Fruit fly (Drosophila melanogaster) whole organism, embryonic: ENCODE measurements around the gene CG18132.
A peak's percentile ranks its signal among the peaks of the same experiment; 100 is the strongest.

Source experiments
- Awh ChIP-seq: fragments of 200-800 bp; sonication (Bioruptor generic); IDR thresholded peaks from 2 replicates; pipeline ENCODE4, ENCODE4 v1.3.6; 2022; ENCODE audit warnings: missing biosample characterization, missing genetic modification characterization
- Bgb ChIP-seq: fragments of 200-800 bp; sonication (Bioruptor generic); IDR thresholded peaks from 2 replicates; pipeline ENCODE4 v1.3.6; 2022; ENCODE audit warnings: missing biosample characterization, missing genetic modification characterization; ENCODE audit not compliant: partially characterized antibody
- CG1024 ChIP-seq: fragments of 200-800 bp; sonication (Bioruptor generic); IDR thresholded peaks from 2 replicates; pipeline ENCODE4 v1.3.6; 2022; ENCODE audit warnings: missing biosample characterization, missing genetic modification characterization
- CG10267 ChIP-seq: fragments of 200-800 bp; sonication (Bioruptor generic); optimal IDR thresholded peaks from 2 replicates; lab custom pipeline; 2018; ENCODE audit warnings: missing biosample characterization, mild to moderate bottlenecking, missing genetic modification characterization, moderate library complexity
- CG10366 ChIP-seq: fragments of 200-800 bp; sonication (Bioruptor generic); IDR thresholded peaks from 2 replicates; pipeline ENCODE4 v1.3.6; 2022; ENCODE audit warnings: missing biosample characterization, missing genetic modification characterization
- CG11723 ChIP-seq: fragments of 200-800 bp; sonication (Bioruptor generic); optimal IDR thresholded peaks from 2 replicates; lab custom pipeline; 2017; ENCODE audit warnings: missing biosample characterization, mild to moderate bottlenecking, missing genetic modification characterization
- CG12299 ChIP-seq: fragments of 200-800 bp; sonication (Bioruptor generic); optimal IDR thresholded peaks from 2 replicates; lab custom pipeline; 2018; ENCODE audit warnings: missing biosample characterization, mild to moderate bottlenecking, missing genetic modification characterization
- CG13287 ChIP-seq: fragments of 200-800 bp; sonication (Bioruptor generic); IDR thresholded peaks from 2 replicates; pipeline ENCODE4 v1.3.6; 2022; ENCODE audit warnings: missing biosample characterization, missing genetic modification characterization; ENCODE audit not compliant: partially characterized antibody
- CG14860 ChIP-seq: fragments of 200-800 bp; sonication (Bioruptor generic); IDR thresholded peaks from 3 replicates; pipeline ENCODE4 v1.3.6; 2022; ENCODE audit warnings: missing biosample characterization, missing genetic modification characterization; ENCODE audit not compliant: partially characterized antibody
- CG15514 ChIP-seq: fragments of 200-800 bp; sonication (Bioruptor generic); optimal IDR thresholded peaks from 3 replicates; lab custom pipeline; 2017; ENCODE audit warnings: missing biosample characterization, missing genetic modification characterization, mild to moderate bottlenecking, moderate library complexity, missing genetic modification reagents
- CG16779 ChIP-seq: fragments of 200-800 bp; sonication (Bioruptor generic); IDR thresholded peaks from 2 replicates; pipeline ENCODE4 v1.3.6; 2022; ENCODE audit warnings: missing biosample characterization, missing genetic modification characterization
- CG17568 ChIP-seq: fragments of 200-800 bp; sonication (Bioruptor generic); optimal IDR thresholded peaks from 2 replicates; lab custom pipeline; 2018; ENCODE audit warnings: missing biosample characterization, mild to moderate bottlenecking, missing genetic modification characterization, moderate library complexity
- CG2875 ChIP-seq: fragments of 200-800 bp; sonication (Bioruptor generic); optimal IDR thresholded peaks from 2 replicates; lab custom pipeline; 2017; ENCODE audit warnings: missing biosample characterization, mild to moderate bottlenecking, missing genetic modification characterization, missing genetic modification reagents
- CG30020 ChIP-seq: fragments of 200-800 bp; optimal IDR thresholded peaks from 2 replicates; lab custom pipeline; 2019; ENCODE audit warnings: missing biosample characterization, mild to moderate bottlenecking, missing genetic modification characterization, moderate library complexity
- CG3407 ChIP-seq: fragments of 200-800 bp; sonication (Bioruptor generic); optimal IDR thresholded peaks from 2 replicates; lab custom pipeline; 2018; ENCODE audit warnings: missing biosample characterization, mild to moderate bottlenecking, missing genetic modification characterization
- CG34422 ChIP-seq: fragments of 200-800 bp; sonication (Bioruptor generic); IDR thresholded peaks from 3 replicates; pipeline ENCODE4 v1.3.6; 2022; ENCODE audit warnings: missing biosample characterization, missing genetic modification characterization
- CG42726 ChIP-seq: fragments of 200-800 bp; sonication (Bioruptor generic); IDR thresholded peaks from 2 replicates; pipeline ENCODE4 v1.3.6; 2022; ENCODE audit warnings: missing biosample characterization, missing genetic modification characterization; ENCODE audit not compliant: partially characterized antibody
- CG6813 ChIP-seq: fragments of 200-800 bp; sonication (Bioruptor generic); optimal IDR thresholded peaks from 2 replicates; lab custom pipeline; 2017; ENCODE audit warnings: missing biosample characterization, missing genetic modification characterization, mild to moderate bottlenecking, moderate library complexity, missing genetic modification reagents
- CG8281 ChIP-seq: fragments of 200-800 bp; sonication (Bioruptor generic); optimal IDR thresholded peaks from 2 replicates; lab custom pipeline; 2018; ENCODE audit warnings: missing biosample characterization, mild to moderate bottlenecking, missing genetic modification characterization, moderate library complexity
- Dp ChIP-seq: fragments of 200-800 bp; sonication (Bioruptor generic); optimal IDR thresholded peaks from 2 replicates; lab custom pipeline; 2018; ENCODE audit warnings: missing biosample characterization, mild to moderate bottlenecking, missing genetic modification characterization, moderate library complexity
- E2f2 ChIP-seq: fragments of 200-800 bp; sonication (Bioruptor generic); IDR thresholded peaks from 2 replicates; pipeline ENCODE4 v1.3.6; 2022; ENCODE audit warnings: missing biosample characterization, missing genetic modification characterization
- Ets97D ChIP-seq: fragments of 200-800 bp; sonication (Bioruptor generic); optimal IDR thresholded peaks from 3 replicates; lab custom pipeline; 2016; ENCODE audit warnings: missing biosample characterization, missing genetic modification characterization
- Gsc ChIP-seq: fragments of 200-800 bp; sonication (Bioruptor generic); IDR thresholded peaks from 2 replicates; pipeline ENCODE4 v1.3.6; 2022; ENCODE audit warnings: missing biosample characterization, missing genetic modification characterization
- Hmx ChIP-seq: fragments of 200-800 bp; sonication (Bioruptor generic); optimal IDR thresholded peaks from 2 replicates; lab custom pipeline; 2016; ENCODE audit warnings: missing biosample characterization, missing genetic modification characterization
- Med ChIP-seq: fragments of 200-800 bp; sonication (Bioruptor generic); peaks from one replicate; lab custom pipeline; 2016; ENCODE audit warnings: missing biosample characterization, missing genetic modification characterization, mild to moderate bottlenecking, inconsistent platforms, moderate library complexity
- Oli ChIP-seq: fragments of 200-800 bp; sonication (Bioruptor generic); optimal IDR thresholded peaks from 2 replicates; lab custom pipeline; 2018; ENCODE audit warnings: missing biosample characterization, mild to moderate bottlenecking, missing genetic modification characterization, moderate library complexity
- Rfx ChIP-seq: fragments of 200-800 bp; sonication (Bioruptor generic); IDR thresholded peaks from 2 replicates; pipeline ENCODE4 v1.3.6; 2022; ENCODE audit warnings: missing biosample characterization, missing genetic modification characterization
- bsh ChIP-seq, 2 experiments: fragments of 200-800 bp; sonication (Bioruptor generic); optimal IDR thresholded peaks; 2 replicates each; lab custom pipeline; 2017 to 2018; ENCODE audit warnings: mild to moderate bottlenecking in 2 of 2, missing biosample characterization in 2 of 2, missing genetic modification characterization in 2 of 2, moderate library complexity in 1 of 2
- chn ChIP-seq: fragments of 200-800 bp; sonication (Bioruptor generic); optimal IDR thresholded peaks from 2 replicates; lab custom pipeline; 2016; ENCODE audit warnings: missing biosample characterization, missing genetic modification characterization
- crp ChIP-seq, 2 experiments: fragments of 200-800 bp; sonication (Bioruptor generic); optimal IDR thresholded peaks; 2 replicates in 1 of 2; 3 replicates in 1 of 2; lab custom pipeline; 2017; ENCODE audit warnings: missing biosample characterization in 2 of 2, missing genetic modification characterization in 2 of 2, mild to moderate bottlenecking in 1 of 2, moderate library complexity in 1 of 2
- dan ChIP-seq: fragments of 200-800 bp; sonication (Bioruptor generic); IDR thresholded peaks from 2 replicates; pipeline ENCODE4 v1.3.6; 2022; ENCODE audit warnings: missing biosample characterization, missing genetic modification characterization
- dimm ChIP-seq: fragments of 200-800 bp; sonication (Bioruptor generic); IDR thresholded peaks from 2 replicates; pipeline ENCODE4 v1.3.6; 2022; ENCODE audit warnings: missing biosample characterization, missing genetic modification characterization
- disco-r ChIP-seq: fragments of 200-800 bp; sonication (Bioruptor generic); optimal IDR thresholded peaks from 2 replicates; lab custom pipeline; 2016; ENCODE audit warnings: missing biosample characterization, missing genetic modification characterization
- ftz-f1 ChIP-seq: fragments of 200-800 bp; sonication (Bioruptor generic); optimal IDR thresholded peaks from 2 replicates; lab custom pipeline; 2016; ENCODE audit warnings: missing biosample characterization, missing genetic modification characterization
- grau ChIP-seq: fragments of 200-800 bp; optimal IDR thresholded peaks from 3 replicates; lab custom pipeline; 2019; ENCODE audit warnings: missing biosample characterization, mild to moderate bottlenecking, missing genetic modification characterization, moderate library complexity
- jumu ChIP-seq: fragments of 200-800 bp; sonication (Bioruptor generic); optimal IDR thresholded peaks from 3 replicates; lab custom pipeline; 2016; ENCODE audit warnings: missing biosample characterization, missing genetic modification characterization
- pros ChIP-seq: fragments of 200-800 bp; sonication (Bioruptor generic); optimal IDR thresholded peaks from 3 replicates; lab custom pipeline; 2019; ENCODE audit warnings: missing biosample characterization, mild to moderate bottlenecking, missing genetic modification characterization, moderate library complexity
- pzg ChIP-seq: fragments of 200-800 bp; sonication (Bioruptor generic); optimal IDR thresholded peaks from 3 replicates; lab custom pipeline; 2018; ENCODE audit warnings: missing biosample characterization, mild to moderate bottlenecking, missing genetic modification characterization, moderate library complexity
- repo ChIP-seq: fragments of 200-800 bp; sonication (Bioruptor generic); optimal IDR thresholded peaks from 2 replicates; lab custom pipeline; 2016; ENCODE audit warnings: missing biosample characterization, missing genetic modification characterization
- sens ChIP-seq: fragments of 200-800 bp; sonication (Bioruptor generic); peaks from one replicate; lab custom pipeline; 2016; ENCODE audit warnings: missing biosample characterization, missing genetic modification characterization
- sob ChIP-seq: fragments of 200-800 bp; sonication (Bioruptor generic); IDR thresholded peaks from 2 replicates; pipeline ENCODE4 v1.3.6; 2022; ENCODE audit warnings: missing biosample characterization, missing genetic modification characterization
- sqz ChIP-seq: fragments of 200-800 bp; sonication (Bioruptor generic); optimal IDR thresholded peaks from 3 replicates; lab custom pipeline; 2018; ENCODE audit warnings: missing biosample characterization, mild to moderate bottlenecking, missing genetic modification characterization
- stwl ChIP-seq: fragments of 200-800 bp; sonication (Bioruptor generic); optimal IDR thresholded peaks from 3 replicates; lab custom pipeline; 2018; ENCODE audit warnings: missing biosample characterization, mild to moderate bottlenecking, missing genetic modification characterization, moderate library complexity
- tll ChIP-seq, 2 experiments: fragments of 200-800 bp in 1 of 2; fragments of >200 bp in 1 of 2; sonication (Bioruptor generic) in 1 of 2; optimal IDR thresholded peaks; 2 replicates each; lab custom pipeline; 2017 to 2019; ENCODE audit warnings: missing biosample characterization in 2 of 2, missing genetic modification characterization in 2 of 2, mild to moderate bottlenecking in 1 of 2, moderate library complexity in 1 of 2
- tna ChIP-seq: fragments of 200-800 bp; sonication (Bioruptor generic); IDR thresholded peaks from 2 replicates; pipeline ENCODE4 v1.3.6; 2022; ENCODE audit warnings: missing biosample characterization, missing genetic modification characterization; ENCODE audit not compliant: partially characterized antibody
- twi ChIP-seq: fragments of 200-800 bp; optimal IDR thresholded peaks from 2 replicates; lab custom pipeline; 2019; ENCODE audit warnings: missing biosample characterization, mild to moderate bottlenecking, missing genetic modification characterization, moderate library complexity
- zen ChIP-seq: fragments of 200-800 bp; sonication (Bioruptor generic); optimal IDR thresholded peaks from 3 replicates; lab custom pipeline; 2018; ENCODE audit warnings: missing biosample characterization, mild to moderate bottlenecking, missing genetic modification characterization, moderate library complexity
- zfh1 ChIP-seq: fragments of 200-800 bp; sonication (Bioruptor generic); IDR thresholded peaks from 3 replicates; pipeline ENCODE4 v1.3.6; 2022; ENCODE audit warnings: missing biosample characterization, missing genetic modification characterization

Gene CG18132

DNA sequence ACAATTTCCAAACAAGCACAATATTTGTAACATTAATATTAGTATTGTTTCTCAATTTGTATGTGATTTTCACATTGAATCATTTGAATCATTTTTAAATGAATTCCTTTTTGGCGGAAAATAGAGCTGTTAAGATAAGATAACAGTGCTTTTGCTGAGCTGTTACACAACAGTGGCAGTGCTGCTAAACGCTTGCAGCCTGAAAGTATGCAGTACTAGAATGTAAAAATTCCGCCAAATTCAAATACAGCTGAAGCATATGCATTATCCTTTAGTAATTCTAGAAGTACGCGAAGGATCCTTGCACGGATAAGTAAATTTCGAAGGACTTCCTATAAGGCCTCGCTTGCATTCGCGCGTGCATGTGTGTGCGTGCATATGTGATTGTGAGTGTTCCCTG lies 13.0 kb downstream of the CG18132 start:
- TF ChIP-seq Dp (peak; percentile 87), CG16779 (GFP tag; lab: Robert Waterston, UW) (no peak), CG1024 (GFP tag; lab: Robert Waterston, UW) (no peak), CG3407 (no peak), CG10267 (tag; lab: Kevin White, UChicago) (peak; percentile 88), Med (GFP tag; lab: Kevin White, UChicago) (peak; percentile 62), ftz-f1 (no peak), CG14860 (no peak), twi (tag; lab: Kevin White, UChicago) (no peak), Awh (GFP tag; lab: Robert Waterston, UW) (no peak), Hmx (GFP tag; lab: Kevin White, UChicago) (no peak), grau (no peak), tll (GFP tag; optimal IDR thresholded peaks at IDR 0.05; lab: Kevin White, UChicago) (no peak), pzg (GFP tag; lab: Kevin White, UChicago) (peak; percentile 26), E2f2 (GFP tag; lab: Robert Waterston, UW) (peak; percentile 93), sens (GFP tag; lab: Kevin White, UChicago) (peak; percentile 65), crp (GFP tag; optimal IDR thresholded peaks at IDR 0.05; lab: Kevin White, UChicago) (peak in 1 of 2 experiments; percentile 51), dimm (GFP tag; lab: Robert Waterston, UW) (no peak), chn (no peak), repo (no peak), zen (tag; lab: Kevin White, UChicago) (no peak), Ets97D (GFP tag; lab: Kevin White, UChicago) (no peak), pros (GFP tag; lab: Kevin White, UChicago) (no peak), CG10366 (GFP tag; lab: Robert Waterston, UW) (no peak), stwl (tag; lab: Kevin White, UChicago) (peak; percentile 54)

DNA sequence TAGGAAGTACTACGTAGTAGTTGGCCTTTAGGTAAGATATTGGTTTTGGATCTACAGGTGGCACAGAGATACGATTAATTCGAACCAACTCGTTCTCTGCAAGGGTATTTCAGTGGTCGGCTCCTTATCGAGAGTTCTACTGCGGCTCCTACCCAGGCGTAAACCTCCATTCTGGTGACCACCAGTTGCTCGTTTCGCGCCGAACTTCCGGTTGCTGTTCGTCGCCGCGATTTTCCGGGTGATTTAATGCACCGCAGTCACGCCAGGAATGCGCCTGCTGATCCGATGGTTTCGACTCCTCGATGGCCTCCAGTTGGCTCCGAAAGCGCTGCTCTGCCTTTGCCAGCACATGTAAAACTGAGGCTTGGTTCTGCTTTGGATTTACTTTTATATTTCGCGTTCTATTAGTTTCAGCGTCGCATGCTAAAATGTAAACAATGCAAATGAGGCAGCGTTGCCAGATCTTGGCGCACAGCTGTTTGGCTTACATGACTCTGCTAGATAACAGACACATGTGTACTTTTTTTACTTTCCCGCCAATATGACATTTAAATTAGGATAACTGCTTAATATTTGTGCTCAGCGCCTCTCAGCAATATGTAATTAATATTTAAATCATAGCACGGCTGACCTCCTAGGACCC lies 14.7 kb downstream of the CG18132 start, which contains the start of gene CG7420:
CG7420 (minus strand) TSS at position 446 of the 643 bp plus-strand sequence.
- no peak for TF ChIP-seq CG30020 (tag; lab: Kevin White, UChicago)
- TF ChIP-seq CG11723 (GFP tag; lab: Kevin White, UChicago) = no peak
- no peak for TF ChIP-seq CG42726 (GFP tag; lab: Robert Waterston, UW)
- peak; percentile 23 for TF ChIP-seq pzg (GFP tag; lab: Kevin White, UChicago)
- no peak for TF ChIP-seq CG8281 (tag; lab: Kevin White, UChicago)
- no peak for TF ChIP-seq tll (GFP tag; optimal IDR thresholded peaks at IDR 0.05; lab: Kevin White, UChicago)
- no peak for TF ChIP-seq sqz
- no peak for TF ChIP-seq CG2875 (GFP tag; lab: Kevin White, UChicago)
- no peak for TF ChIP-seq zfh1
- TF ChIP-seq dan (GFP tag; lab: Robert Waterston, UW) = no peak
- TF ChIP-seq CG17568 = no peak
- TF ChIP-seq twi (tag; lab: Kevin White, UChicago) = peak; percentile 26
- peak; percentile 82 for TF ChIP-seq E2f2 (GFP tag; lab: Robert Waterston, UW)
- TF ChIP-seq Dp = peak; percentile 77
- TF ChIP-seq bsh (GFP tag; optimal IDR thresholded peaks at IDR 0.05; lab: Kevin White, UChicago) = no peak
- TF ChIP-seq CG13287 = peak; percentile 24; the same call in 1 of the 2 replicates
- no peak for TF ChIP-seq disco-r (GFP tag; lab: Kevin White, UChicago)
- TF ChIP-seq sob (GFP tag; lab: Robert Waterston, UW) = no peak
- no peak for TF ChIP-seq Gsc (GFP tag; lab: Robert Waterston, UW)
- TF ChIP-seq tna (GFP tag; lab: Robert Waterston, UW) = no peak
- TF ChIP-seq CG34422 (GFP tag; lab: Robert Waterston, UW) = peak; percentile 50; the same call in 1 of the 3 replicates
- peak; percentile 43 to 89 for TF ChIP-seq crp (GFP tag; optimal IDR thresholded peaks at IDR 0.05; lab: Kevin White, UChicago)
- no peak for TF ChIP-seq CG15514 (GFP tag; lab: Kevin White, UChicago)
- TF ChIP-seq CG6813 (GFP tag; lab: Kevin White, UChicago) = no peak
- TF ChIP-seq Rfx (GFP tag; lab: Robert Waterston, UW) = no peak
- no peak for TF ChIP-seq Oli (tag; lab: Kevin White, UChicago)
- TF ChIP-seq Bgb (GFP tag; lab: Robert Waterston, UW) = peak; percentile 8; the same call in 1 of the 2 replicates
- TF ChIP-seq jumu = no peak
- TF ChIP-seq CG12299 (tag; lab: Kevin White, UChicago) = no peak
